Fruit fly (Drosophila melanogaster): ENCODE data around the gene CG8852.

DNA sequence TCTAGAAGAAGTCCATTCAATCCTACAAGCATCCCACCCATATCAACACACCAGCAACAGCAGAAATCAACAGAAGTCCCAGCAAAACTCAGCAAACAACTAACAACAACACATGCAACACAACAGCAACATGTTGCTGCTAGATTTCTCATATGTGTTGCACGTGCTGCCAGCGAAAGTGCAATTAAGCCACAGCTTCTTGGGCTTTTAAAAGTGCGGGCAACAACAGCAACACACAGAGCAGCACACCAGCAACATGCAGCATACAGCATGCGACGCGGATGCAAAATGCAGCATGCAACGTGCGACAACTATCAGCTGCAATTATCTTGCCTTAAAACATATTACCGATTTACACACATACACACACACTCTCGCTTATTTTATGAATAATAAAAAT is 22.6 kb downstream of the CG8852 start:
- TF ChIP-seq CG5245 (GFP tag; optimal IDR thresholded peaks at IDR 0.05) (no peak), pan (optimal IDR thresholded peaks at IDR 0.05) (no peak), pan (GFP tag; optimal IDR thresholded peaks at IDR 0.05 in 1 of 2, IDR thresholded peaks at IDR 0.05 in 1 of 2) (no peak), CG18599 (GFP tag; optimal IDR thresholded peaks at IDR 0.05) (no peak)

Data from whole organism, embryonic.